Worm (Caenorhabditis elegans) whole organism, L1 larva: ENCODE data around the gene ncs-6.

ENCODE experiments used
- Y116A8C.19 ChIP-seq: sonication (generic microtip); optimal IDR thresholded peaks from 2 replicates; lab custom pipeline; 2016; ENCODE audit warnings: missing compliant biosample characterization, missing genetic modification characterization, borderline replicate concordance
- lin-13 ChIP-seq: fragments of 150-350 bp; optimal IDR thresholded peaks from 2 replicates; lab custom pipeline; 2014; ENCODE audit warnings: missing biosample characterization, missing genetic modification reagents, missing genetic modification characterization
- lir-3 ChIP-seq: sonication (generic microtip); optimal IDR thresholded peaks from 2 replicates; lab custom pipeline; 2016; ENCODE audit warnings: mild to moderate bottlenecking, missing genetic modification characterization, moderate library complexity, missing compliant biosample characterization; ENCODE audit not compliant: poor library complexity

DNA sequence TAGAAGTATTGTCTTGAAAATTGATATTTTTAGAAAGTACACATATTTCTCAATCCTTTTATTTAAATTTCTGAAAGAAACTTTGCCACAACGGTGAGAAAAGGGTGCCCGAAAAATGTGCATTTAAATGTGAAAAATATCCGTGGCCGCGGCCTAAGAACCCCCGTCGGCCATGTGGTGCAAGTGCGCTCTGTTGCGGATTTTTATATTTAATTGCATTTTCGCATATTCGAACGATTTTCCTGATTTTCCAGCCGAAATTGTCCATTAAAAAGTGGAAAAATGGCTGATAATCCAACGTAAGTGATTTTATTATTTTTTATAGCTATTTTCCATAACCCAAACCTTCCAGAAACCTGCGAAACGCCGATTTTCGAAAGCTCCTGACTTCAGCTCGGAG lies 46.1 kb downstream of the ncs-6 start, which contains the start of gene smu-2:
- peak; percentile 87 for TF ChIP-seq lir-3 (tag; lab: Kevin White, UChicago)
- peak; percentile 28 for TF ChIP-seq lin-13 (GFP tag; lab: Kevin White, UChicago)
- TF ChIP-seq Y116A8C.19 (tag; lab: Kevin White, UChicago), result no peak
